Worm (Caenorhabditis elegans) whole organism, early embryonic: ENCODE results near the gene Y43F8C.7.

Experiments
- F13C5.2 ChIP-seq: sonication (generic microtip); optimal IDR thresholded peaks from 2 replicates; lab custom pipeline; 2017; ENCODE audit warnings: mild to moderate bottlenecking, missing genetic modification characterization, inconsistent platforms, missing compliant biosample characterization
- ama-1 ChIP-seq: fragments of 150-350 bp; optimal IDR thresholded peaks from 2 replicates; lab custom pipeline; 2014
- ets-7 ChIP-seq: sonication (generic microtip); optimal IDR thresholded peaks from 2 replicates; lab custom pipeline; 2016; ENCODE audit warnings: missing genotype, missing genetic modification characterization, missing compliant biosample characterization
- flt-1 ChIP-seq: fragments of 200-800 bp; sonication (Bioruptor generic); IDR thresholded peaks from 2 replicates; pipeline ENCODE4 v1.3.6; 2022; ENCODE audit warnings: missing genetic modification characterization, missing compliant biosample characterization
- hmbx-1 ChIP-seq: sonication (generic microtip); optimal IDR thresholded peaks from 2 replicates; lab custom pipeline; 2016; ENCODE audit warnings: mild to moderate bottlenecking, missing genetic modification characterization, missing compliant biosample characterization
- pes-1 ChIP-seq: fragments of 200-800 bp; sonication (Bioruptor generic); IDR thresholded peaks from 2 replicates; pipeline ENCODE4 v1.3.6; 2022; ENCODE audit warnings: missing genetic modification reagents, missing genetic modification characterization, missing compliant biosample characterization
- sea-1 ChIP-seq: fragments of 200-800 bp; sonication (Bioruptor generic); conservative IDR thresholded peaks from 2 replicates; pipeline ENCODE4 v1.3.6; 2022; ENCODE audit warnings: missing genetic modification characterization, missing compliant biosample characterization
- tbx-37 ChIP-seq: fragments of 200-800 bp; sonication (Bioruptor generic); conservative IDR thresholded peaks from 2 replicates; pipeline ENCODE4 v1.3.6; 2022; ENCODE audit warnings: missing genetic modification reagents, missing genetic modification characterization, missing compliant biosample characterization

ce11 chrV:19605415-19605814 lies 38.4 kb downstream of the Y43F8C.7 start:
- no peak for TF ChIP-seq ama-1 (lab: Kevin White, UChicago)
- TF ChIP-seq ets-7 (tag; lab: Kevin White, UChicago) = no peak
- no peak for TF ChIP-seq hmbx-1 (tag; lab: Kevin White, UChicago)
- TF ChIP-seq F13C5.2 (tag; lab: Kevin White, UChicago) = no peak
- TF ChIP-seq pes-1 (GFP tag; lab: Robert Waterston, UW) = no peak
- no peak for TF ChIP-seq tbx-37 (GFP tag; lab: Robert Waterston, UW)
- TF ChIP-seq sea-1 (GFP tag; lab: Robert Waterston, UW) = no peak
- no peak for TF ChIP-seq flt-1 (GFP tag; lab: Robert Waterston, UW)
